Worm (Caenorhabditis elegans): ENCODE data around the gene gcn-2.
A peak's percentile ranks its signal among the peaks of the same experiment; 100 is the strongest.

DNA sequence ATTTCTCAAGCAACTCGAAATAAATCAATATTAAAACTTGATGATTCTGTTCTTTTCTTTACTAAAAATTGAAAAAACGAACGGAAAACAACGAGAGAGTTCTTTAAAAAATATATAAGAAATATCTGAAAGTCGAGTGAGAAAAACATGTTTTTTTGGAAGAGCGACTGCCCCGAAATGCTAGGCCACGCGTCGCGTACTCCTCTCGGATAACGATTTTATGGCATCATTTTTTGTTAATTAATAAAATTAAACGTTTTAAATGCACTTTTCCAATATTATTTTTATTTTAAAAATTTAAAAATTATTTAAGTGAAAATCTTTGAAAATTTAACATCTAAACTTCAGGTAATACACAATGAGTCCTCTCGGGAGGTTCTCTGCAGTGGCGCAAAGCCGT, 33.2 kb downstream of the gcn-2 start, which contains the start of gene gfm-1:
- TF ChIP-seq pha-4 (GFP tag; IDR thresholded peaks at IDR 0.05) = no peak
- TF ChIP-seq pha-4 (tag; optimal IDR thresholded peaks at IDR 0.05) = no peak
- peak in 1 of 2 experiments; percentile 78 for TF ChIP-seq lsy-2 (tag; optimal IDR thresholded peaks at IDR 0.05)
- TF ChIP-seq ztf-11 (tag; optimal IDR thresholded peaks at IDR 0.05) = no peak
- no peak for TF ChIP-seq aha-1 (tag)
- no peak for TF ChIP-seq daf-19 (GFP tag; conservative IDR thresholded peaks at IDR 0.05)
- TF ChIP-seq mes-2 (tag; optimal IDR thresholded peaks at IDR 0.05; ENCODE audit: poor library complexity, severe bottlenecking) = peak; percentile 99
- no peak for TF ChIP-seq unc-62 (GFP tag; optimal IDR thresholded peaks at IDR 0.05 in 1 of 2)
- TF ChIP-seq unc-62 (tag; optimal IDR thresholded peaks at IDR 0.05) = no peak
- no peak for TF ChIP-seq egl-27 (tag; optimal IDR thresholded peaks at IDR 0.05)
- TF ChIP-seq lin-13 (GFP tag; optimal IDR thresholded peaks at IDR 0.05) = no peak
- TF ChIP-seq nhr-25 (tag; optimal IDR thresholded peaks at IDR 0.05; ENCODE audit: borderline replicate concordance, insufficient read depth) = no peak
- TF ChIP-seq nhr-11 (tag; optimal IDR thresholded peaks at IDR 0.05) = no peak
- peak; percentile 62 for TF ChIP-seq dmd-6 (GFP tag; IDR thresholded peaks at IDR 0.05)
- no peak for TF ChIP-seq nhr-41 (GFP tag; IDR thresholded peaks at IDR 0.05)

Data from whole organism, L4 larva.